Worm (Caenorhabditis elegans): ENCODE results near the gene F22F7.12.

Gene F22F7.12

ce11 chrV:2185486-2185885, 41.2 kb upstream of the F22F7.12 start:
- TF ChIP-seq lin-11 (tag; optimal IDR thresholded peaks at IDR 0.05) (no peak), peb-1 (tag; optimal IDR thresholded peaks at IDR 0.05) (no peak), Y55F3AM.14 (GFP tag; optimal IDR thresholded peaks at IDR 0.05) (no peak), nhr-77 (tag; optimal IDR thresholded peaks at IDR 0.05) (no peak), snpc-4 (tag; optimal IDR thresholded peaks at IDR 0.05) (no peak), F13H6.1 (tag; optimal IDR thresholded peaks at IDR 0.05) (no peak), mab-5 (tag; optimal IDR thresholded peaks at IDR 0.05) (no peak), elt-1 (tag; optimal IDR thresholded peaks at IDR 0.05) (no peak), nhr-10 (tag; optimal IDR thresholded peaks at IDR 0.05) (no peak), gmeb-1 (tag; optimal IDR thresholded peaks at IDR 0.05) (no peak), dmd-4 (tag; optimal IDR thresholded peaks at IDR 0.05) (no peak), alr-1 (tag; optimal IDR thresholded peaks at IDR 0.05) (no peak), lin-13 (GFP tag; optimal IDR thresholded peaks at IDR 0.05) (no peak)

DNA sequence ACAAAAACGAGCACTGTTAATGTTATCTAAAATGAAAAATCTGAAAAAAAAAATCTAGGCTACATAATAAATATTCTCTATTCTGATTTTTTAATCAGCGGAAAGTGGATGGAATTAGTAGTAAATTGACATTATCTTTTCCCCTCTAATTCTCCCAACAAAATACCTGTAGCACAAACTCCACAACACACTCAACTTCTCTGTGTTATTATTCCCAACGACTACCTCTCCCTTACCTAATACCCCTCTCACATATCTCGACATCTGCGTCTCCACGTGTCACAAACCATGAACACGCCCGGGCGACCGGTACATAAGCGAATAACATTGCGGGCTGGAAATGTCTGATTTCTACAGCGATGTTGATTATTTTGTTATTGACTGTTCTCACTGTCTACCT, 38.9 kb upstream of the F22F7.12 start, which contains the start of gene cyp-33C2:
TSS of gene cyp-33C2 (plus strand) at position 327 of the 400 bp plus-strand sequence.
- TF ChIP-seq ztf-1 (GFP tag; conservative IDR thresholded peaks at IDR 0.05) (no peak), nhr-77 (tag; optimal IDR thresholded peaks at IDR 0.05) (no peak), nhr-25 (tag; optimal IDR thresholded peaks at IDR 0.05) (no peak), nhr-237 (tag; optimal IDR thresholded peaks at IDR 0.05) (no peak), C34F6.9 (tag; optimal IDR thresholded peaks at IDR 0.05) (no peak), sma-3 (GFP tag; optimal IDR thresholded peaks at IDR 0.05) (no peak), crh-2 (tag; optimal IDR thresholded peaks at IDR 0.05) (no peak), egl-27 (tag; optimal IDR thresholded peaks at IDR 0.05) (no peak), lin-13 (GFP tag; optimal IDR thresholded peaks at IDR 0.05) (no peak), elt-3 (tag; optimal IDR thresholded peaks at IDR 0.05) (no peak), lsy-2 (tag; optimal IDR thresholded peaks at IDR 0.05) (no peak), alr-1 (tag; optimal IDR thresholded peaks at IDR 0.05) (no peak), R02D3.7 (tag; optimal IDR thresholded peaks at IDR 0.05) (no peak), nhr-6 (tag; optimal IDR thresholded peaks at IDR 0.05) (no peak)

- TF ChIP-seq elt-3 (tag; optimal IDR thresholded peaks at IDR 0.05) (no peak), lin-13 (GFP tag; optimal IDR thresholded peaks at IDR 0.05) (no peak), alr-1 (tag; optimal IDR thresholded peaks at IDR 0.05) (no peak), peb-1 (tag; optimal IDR thresholded peaks at IDR 0.05) (no peak), gmeb-1 (tag; optimal IDR thresholded peaks at IDR 0.05) (no peak), nhr-77 (tag; optimal IDR thresholded peaks at IDR 0.05) (no peak), dmd-4 (tag; optimal IDR thresholded peaks at IDR 0.05) (no peak), mbf-1 (tag; optimal IDR thresholded peaks at IDR 0.05) (no peak), ceh-16 (tag; optimal IDR thresholded peaks at IDR 0.05) (no peak), sma-9 (GFP tag; optimal IDR thresholded peaks at IDR 0.05) (no peak), sma-9 (tag; optimal IDR thresholded peaks at IDR 0.05) (no peak), nhr-25 (tag; optimal IDR thresholded peaks at IDR 0.05) (no peak), nhr-23 (tag; optimal IDR thresholded peaks at IDR 0.05) (no peak), skn-1 (tag; optimal IDR thresholded peaks at IDR 0.05) (no peak), sma-3 (GFP tag; optimal IDR thresholded peaks at IDR 0.05) (no peak), elt-1 (tag; optimal IDR thresholded peaks at IDR 0.05) (no peak), nhr-129 (tag; optimal IDR thresholded peaks at IDR 0.05) (no peak), nhr-237 (tag; optimal IDR thresholded peaks at IDR 0.05) (no peak), nhr-10 (tag; optimal IDR thresholded peaks at IDR 0.05) (no peak), lsy-2 (tag; optimal IDR thresholded peaks at IDR 0.05) (no peak)
Observed at ce11 chrV:2181738-2182137, 37.4 kb upstream of the F22F7.12 start, which contains the start of gene srbc-16. srbc-16 (plus strand) TSS chrV:2182038.

ce11 chrV:2179214-2179613, 34.9 kb upstream of the F22F7.12 start, which contains the start of gene cyp-33C1:
cyp-33C1 (plus strand) TSS chrV:2179514.
- TF ChIP-seq ama-1 (optimal IDR thresholded peaks at IDR 0.05) (no peak), mdl-1 (tag; optimal IDR thresholded peaks at IDR 0.05) (no peak), elt-3 (tag; optimal IDR thresholded peaks at IDR 0.05) (no peak)

- TF ChIP-seq ceh-16 (tag; optimal IDR thresholded peaks at IDR 0.05) (no peak), egl-27 (tag; optimal IDR thresholded peaks at IDR 0.05) (no peak), gmeb-1 (tag; optimal IDR thresholded peaks at IDR 0.05) (no peak), zag-1 (tag; optimal IDR thresholded peaks at IDR 0.05) (no peak), unc-62 (GFP tag; optimal IDR thresholded peaks at IDR 0.05) (no peak), nhr-25 (tag; optimal IDR thresholded peaks at IDR 0.05) (no peak), lin-11 (tag; optimal IDR thresholded peaks at IDR 0.05) (no peak), peb-1 (tag; optimal IDR thresholded peaks at IDR 0.05) (no peak), nhr-6 (tag; optimal IDR thresholded peaks at IDR 0.05) (no peak), ztf-1 (GFP tag; conservative IDR thresholded peaks at IDR 0.05) (no peak), lin-13 (GFP tag; optimal IDR thresholded peaks at IDR 0.05) (no peak), blmp-1 (tag; optimal IDR thresholded peaks at IDR 0.05; ENCODE audit: insufficient read depth) (no peak), nhr-129 (tag; optimal IDR thresholded peaks at IDR 0.05) (no peak), nhr-12 (tag; optimal IDR thresholded peaks at IDR 0.05) (no peak)
Observed at ce11 chrV:2177307-2177764, 33.0 kb upstream of the F22F7.12 start, which contains the start of gene srbc-17. srbc-17 (plus strand) TSS chrV:2177714.

Data from whole organism, L2 larva.